Worm (Caenorhabditis elegans) whole organism, late embryonic: ENCODE measurements around the gene F40G9.18.

Experiments
- ceh-14 ChIP-seq: sonication (generic microtip); optimal IDR thresholded peaks from 2 replicates; lab custom pipeline; 2016; ENCODE audit warnings: missing genotype, missing genetic modification characterization, missing compliant biosample characterization
- hlh-6 ChIP-seq: sonication (generic microtip); optimal IDR thresholded peaks from 2 replicates; lab custom pipeline; 2016; ENCODE audit warnings: missing genotype, missing genetic modification characterization, missing compliant biosample characterization
- unc-3 ChIP-seq, 2 experiments: fragments of 200-800 bp in 1 of 2; sonication (Bioruptor generic) in 1 of 2; sonication (generic microtip) in 1 of 2; conservative IDR thresholded peaks in 1 of 2; optimal IDR thresholded peaks in 1 of 2; 2 replicates each; pipeline versions ENCODE4 v1.3.6 to Lab custom; 2016 to 2022; ENCODE audit warnings: missing compliant biosample characterization in 2 of 2, missing genetic modification characterization in 2 of 2, missing genetic modification reagents in 1 of 2

DNA sequence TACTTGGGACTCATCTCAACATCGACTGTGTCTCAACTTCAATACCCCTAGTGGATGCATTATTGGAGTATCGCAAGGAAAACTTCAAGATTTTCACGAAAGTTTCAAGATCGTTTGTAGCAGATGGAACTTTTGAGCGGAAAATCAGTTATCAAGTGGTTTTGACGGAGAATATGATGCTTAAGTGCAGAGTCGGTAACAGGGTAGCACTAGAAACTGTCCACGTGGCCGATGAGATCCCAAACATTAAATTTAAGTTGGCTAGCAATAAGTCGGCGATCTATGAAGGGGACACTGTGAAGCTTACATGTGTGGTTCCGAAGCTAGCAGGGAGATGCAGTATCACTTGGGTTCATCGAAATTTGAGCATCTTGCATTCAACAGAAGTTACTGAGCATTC is 10.2 kb downstream of the F40G9.18 start:
- TF ChIP-seq unc-3 (GFP tag; conservative IDR thresholded peaks at IDR 0.05; lab: Robert Waterston, UW) (no peak), unc-3 (tag; optimal IDR thresholded peaks at IDR 0.05; lab: Kevin White, UChicago) (no peak), ceh-14 (tag; lab: Kevin White, UChicago) (no peak), hlh-6 (tag; lab: Kevin White, UChicago) (no peak)
